Worm (Caenorhabditis elegans): ENCODE data around the gene Y54G2A.37.

DNA sequence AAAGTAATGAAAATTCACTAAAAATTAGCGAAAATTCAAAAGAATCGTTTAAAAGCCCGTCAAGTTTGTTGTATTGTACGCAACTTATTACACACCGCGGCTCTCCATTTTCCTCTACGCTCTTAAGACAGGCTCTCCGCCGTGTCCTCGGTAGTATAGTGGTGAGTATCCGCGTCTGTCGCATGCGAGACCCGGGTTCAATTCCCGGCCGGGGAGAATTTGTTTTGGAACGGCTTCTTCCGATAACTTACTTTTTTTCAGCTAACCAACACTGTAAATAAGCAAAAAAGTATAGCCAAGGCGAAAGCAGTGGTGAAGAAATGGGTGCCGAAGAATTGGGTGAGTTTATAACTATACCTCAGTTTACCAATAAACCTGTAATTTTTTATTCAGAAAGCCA, 18.3 kb upstream of the Y54G2A.37 start:
- no peak for TF ChIP-seq skn-1 (tag; optimal IDR thresholded peaks at IDR 0.05)
- TF ChIP-seq lin-39 (tag; optimal IDR thresholded peaks at IDR 0.05): no peak
- TF ChIP-seq egl-27 (tag; optimal IDR thresholded peaks at IDR 0.05): no peak
- no peak for TF ChIP-seq lin-13 (GFP tag; optimal IDR thresholded peaks at IDR 0.05)
- no peak for TF ChIP-seq sptf-1 (tag; optimal IDR thresholded peaks at IDR 0.05)
- TF ChIP-seq mep-1 (tag; optimal IDR thresholded peaks at IDR 0.05): no peak
- no peak for TF ChIP-seq egl-13 (tag; optimal IDR thresholded peaks at IDR 0.05)
- no peak for TF ChIP-seq nhr-71 (tag; optimal IDR thresholded peaks at IDR 0.05)
- no peak for TF ChIP-seq lsy-2 (tag; optimal IDR thresholded peaks at IDR 0.05)
- no peak for TF ChIP-seq fos-1 (tag; optimal IDR thresholded peaks at IDR 0.05)
- TF ChIP-seq tlp-1 (tag; optimal IDR thresholded peaks at IDR 0.05): no peak
- no peak for TF ChIP-seq dpl-1 (GFP tag; optimal IDR thresholded peaks at IDR 0.05)
- no peak for TF ChIP-seq lir-3 (tag; optimal IDR thresholded peaks at IDR 0.05; ENCODE audit: poor library complexity)

All from whole organism, L1 larva.